Worm (Caenorhabditis elegans) whole organism, early embryonic: ENCODE results near the gene fask-1.

Source experiments
- B0310.2 ChIP-seq: sonication (generic microtip); optimal IDR thresholded peaks from 2 replicates; lab custom pipeline; 2016; ENCODE audit warnings: mild to moderate bottlenecking, missing genetic modification characterization, missing compliant biosample characterization
- aly-1 ChIP-seq: sonication (generic microtip); optimal IDR thresholded peaks from 2 replicates; lab custom pipeline; 2016; ENCODE audit warnings: missing genetic modification characterization, missing compliant biosample characterization
- ama-1 ChIP-seq: fragments of 150-350 bp; optimal IDR thresholded peaks from 2 replicates; lab custom pipeline; 2014
- ceh-13 ChIP-seq: fragments of 200-800 bp; sonication (Bioruptor generic); optimal IDR thresholded peaks from 2 replicates; lab custom pipeline; 2018; ENCODE audit warnings: mild to moderate bottlenecking, missing genetic modification characterization, missing compliant biosample characterization
- ceh-36 ChIP-seq: sonication (generic microtip); optimal IDR thresholded peaks from 2 replicates; lab custom pipeline; 2016; ENCODE audit warnings: missing genetic modification characterization, inconsistent platforms, missing compliant biosample characterization
- hnd-1 ChIP-seq: sonication (generic microtip); optimal IDR thresholded peaks from 2 replicates; lab custom pipeline; 2016; ENCODE audit warnings: missing genetic modification characterization, missing compliant biosample characterization
- scrt-1 ChIP-seq: fragments of 200-800 bp; sonication (Bioruptor generic); IDR thresholded peaks from 2 replicates; pipeline ENCODE4 v1.3.6; 2022; ENCODE audit warnings: missing genetic modification characterization, missing compliant biosample characterization
- tbx-11 ChIP-seq: fragments of 200-800 bp; sonication (Bioruptor generic); IDR thresholded peaks from 2 replicates; pipeline ENCODE4 v1.3.6; 2022; ENCODE audit warnings: missing genetic modification characterization, missing compliant biosample characterization
- tbx-37 ChIP-seq: fragments of 200-800 bp; sonication (Bioruptor generic); conservative IDR thresholded peaks from 2 replicates; pipeline ENCODE4 v1.3.6; 2022; ENCODE audit warnings: missing genetic modification reagents, missing genetic modification characterization, missing compliant biosample characterization

DNA sequence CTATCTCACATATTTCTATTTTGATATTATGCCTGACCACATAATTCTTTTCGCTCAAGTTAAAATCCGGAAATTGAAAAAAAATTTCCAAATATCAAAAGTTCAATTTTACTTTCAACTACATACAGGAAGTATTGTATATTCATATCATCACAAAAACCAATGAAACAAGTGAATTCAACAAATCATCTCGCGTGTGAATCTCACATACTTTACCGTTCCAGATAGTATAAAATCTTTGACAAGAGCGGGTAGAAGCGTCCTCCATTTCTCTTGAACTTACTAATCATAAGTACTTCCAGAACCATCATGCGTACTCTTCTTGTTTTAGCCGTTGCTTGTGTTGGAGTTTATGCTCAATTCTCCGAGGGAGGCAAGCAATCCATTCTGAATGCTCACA, 29.1 kb upstream of the fask-1 start, which contains the start of gene scl-8:
- no peak for TF ChIP-seq ama-1
- no peak for TF ChIP-seq B0310.2 (tag; lab: Kevin White, UChicago)
- TF ChIP-seq ceh-36 (tag; lab: Kevin White, UChicago) = no peak
- TF ChIP-seq scrt-1 (GFP tag; lab: Robert Waterston, UW) = no peak
- no peak for TF ChIP-seq tbx-37
- TF ChIP-seq ceh-13 (GFP tag; lab: Kevin White, UChicago) = no peak
- TF ChIP-seq hnd-1 = no peak
- TF ChIP-seq tbx-11 (GFP tag; lab: Robert Waterston, UW) = no peak
- no peak for TF ChIP-seq aly-1 (tag; lab: Kevin White, UChicago)
